Fruit fly (Drosophila melanogaster): ENCODE data around the gene ChLD3.
A peak's percentile ranks its signal among the peaks of the same experiment; 100 is the strongest.

The ChLD3 gene

DNA sequence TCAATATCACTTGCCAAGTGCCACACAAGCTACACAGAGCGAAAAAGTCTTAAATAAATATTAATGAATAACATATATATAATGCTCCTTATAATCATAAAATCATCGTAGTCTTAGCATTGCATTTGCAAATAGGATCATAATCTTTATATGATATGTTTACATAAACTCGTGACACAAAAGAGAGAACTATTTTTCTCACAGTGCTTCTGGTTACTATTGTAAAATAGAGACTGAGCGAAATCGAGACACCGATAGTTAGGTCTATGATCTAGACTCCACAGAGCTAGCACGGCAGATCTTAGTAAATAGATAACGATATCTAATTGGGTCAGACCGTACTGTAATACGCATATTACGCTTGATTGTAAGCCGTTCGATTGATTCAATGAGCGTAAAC, 29.0 kb upstream of the ChLD3 start (continued):
- TF ChIP-seq D (optimal IDR thresholded peaks at IDR 0.05), result no peak
- TF ChIP-seq D (GFP tag; optimal IDR thresholded peaks at IDR 0.05), result no peak
- peak; percentile 32 for TF ChIP-seq salm (tag; optimal IDR thresholded peaks at IDR 0.05)
- TF ChIP-seq nerfin-2 (GFP tag; IDR thresholded peaks at IDR 0.05; ENCODE audit: partially characterized antibody), result no peak
- TF ChIP-seq maf-S (GFP tag; optimal IDR thresholded peaks at IDR 0.05), result no peak
- peak; percentile 47; the same call in 1 of the 3 replicates for TF ChIP-seq Dbx (GFP tag; IDR thresholded peaks at IDR 0.05)
- no peak for TF ChIP-seq tna (GFP tag; IDR thresholded peaks at IDR 0.05; ENCODE audit: partially characterized antibody)
- no peak for TF ChIP-seq MESR4 (GFP tag; optimal IDR thresholded peaks at IDR 0.05)
- TF ChIP-seq CG2678 (tag; optimal IDR thresholded peaks at IDR 0.05), result no peak
- no peak for TF ChIP-seq YL-1 (GFP tag; optimal IDR thresholded peaks at IDR 0.05)
- TF ChIP-seq otp (GFP tag; IDR thresholded peaks at IDR 0.05), result peak; percentile 69; the same call in 2 of the 3 replicates
- peak; percentile 22; the same call in 1 of the 3 replicates for TF ChIP-seq Optix (GFP tag; IDR thresholded peaks at IDR 0.05)
- TF ChIP-seq CG4820 (GFP tag; optimal IDR thresholded peaks at IDR 0.05), result peak; percentile 55
- TF ChIP-seq Gsc (GFP tag; IDR thresholded peaks at IDR 0.05), result no peak
- TF ChIP-seq row (GFP tag; IDR thresholded peaks at IDR 0.05), result peak; percentile 91
- no peak for TF ChIP-seq insv (GFP tag; optimal IDR thresholded peaks at IDR 0.05)
- no peak for TF ChIP-seq Meics (GFP tag; optimal IDR thresholded peaks at IDR 0.05)
- no peak for TF ChIP-seq CG13296 (GFP tag; optimal IDR thresholded peaks at IDR 0.05)
- TF ChIP-seq so (GFP tag; IDR thresholded peaks at IDR 0.05), result peak; percentile 90
- TF ChIP-seq BEAF-32 (GFP tag; optimal IDR thresholded peaks at IDR 0.05), result no peak
- no peak for TF ChIP-seq CG10147 (GFP tag; optimal IDR thresholded peaks at IDR 0.05)
- peak; percentile 10 for TF ChIP-seq CG12299 (tag; optimal IDR thresholded peaks at IDR 0.05)
- 0 out of 2 replicates have a peak, but pooled peaks have one; percentile 20 for TF ChIP-seq aop (GFP tag; IDR thresholded peaks at IDR 0.05)
- TF ChIP-seq CG34376 (GFP tag; optimal IDR thresholded peaks at IDR 0.05), result no peak
- TF ChIP-seq fu2 (GFP tag; optimal IDR thresholded peaks at IDR 0.05), result no peak
- no peak for TF ChIP-seq dan (GFP tag; IDR thresholded peaks at IDR 0.05)
- TF ChIP-seq HLH4C (GFP tag; IDR thresholded peaks at IDR 0.05; ENCODE audit: partially characterized antibody), result no peak
- TF ChIP-seq danr (GFP tag; IDR thresholded peaks at IDR 0.05), result no peak
- no peak for TF ChIP-seq Jarid2 (GFP tag; optimal IDR thresholded peaks at IDR 0.05)
- no peak for TF ChIP-seq Doc2 (GFP tag; IDR thresholded peaks at IDR 0.05)
- TF ChIP-seq CG5180 (GFP tag; optimal IDR thresholded peaks at IDR 0.05), result no peak
- no peak for TF ChIP-seq Usf (GFP tag; optimal IDR thresholded peaks at IDR 0.05)
- TF ChIP-seq HHEX (GFP tag; optimal IDR thresholded peaks at IDR 0.05), result no peak
- no peak for TF ChIP-seq tup (GFP tag; optimal IDR thresholded peaks at IDR 0.05)
- no peak for TF ChIP-seq crp (GFP tag; optimal IDR thresholded peaks at IDR 0.05)
- TF ChIP-seq Atf-2 (GFP tag; optimal IDR thresholded peaks at IDR 0.05), result no peak
- no peak for TF ChIP-seq bcd (GFP tag; optimal IDR thresholded peaks at IDR 0.05)
- TF ChIP-seq vnd (GFP tag; IDR thresholded peaks at IDR 0.05; ENCODE audit: partially characterized antibody), result no peak
- peak; percentile 18 for TF ChIP-seq CG12769 (tag; optimal IDR thresholded peaks at IDR 0.05)
- peak; percentile 59 for TF ChIP-seq Deaf1 (tag; optimal IDR thresholded peaks at IDR 0.05)
- TF ChIP-seq GATAe (GFP tag; conservative IDR thresholded peaks at IDR 0.05), result no peak
- TF ChIP-seq B-H1 (GFP tag; IDR thresholded peaks at IDR 0.05), result no peak
- TF ChIP-seq CG11723 (GFP tag; optimal IDR thresholded peaks at IDR 0.05), result peak; percentile 49
- TF ChIP-seq CG3838 (GFP tag; optimal IDR thresholded peaks at IDR 0.05), result no peak
- TF ChIP-seq CG6765 (GFP tag; optimal IDR thresholded peaks at IDR 0.05), result no peak
- TF ChIP-seq CG18619 (GFP tag; optimal IDR thresholded peaks at IDR 0.05), result peak; percentile 49
- no peak for TF ChIP-seq CG31365 (tag; optimal IDR thresholded peaks at IDR 0.05)
- peak; percentile 41 for TF ChIP-seq CG9437 (GFP tag; optimal IDR thresholded peaks at IDR 0.05)
- TF ChIP-seq Hr51 (GFP tag; optimal IDR thresholded peaks at IDR 0.05), result peak in 1 of 2 experiments; percentile 85
- TF ChIP-seq CG12744 (GFP tag; optimal IDR thresholded peaks at IDR 0.05), result no peak

All from whole organism, embryonic.